Worm (Caenorhabditis elegans) whole organism, midembryonic: ENCODE results near the gene ltd-1.

Source experiments
- T22C8.4 ChIP-seq: fragments of 200-800 bp; sonication (Bioruptor generic); IDR thresholded peaks from 2 replicates; pipeline ENCODE4 v1.3.6; 2022; ENCODE audit warnings: missing genetic modification characterization, missing compliant biosample characterization
- cog-1 ChIP-seq: sonication (generic microtip); optimal IDR thresholded peaks from 2 replicates; lab custom pipeline; 2016; ENCODE audit warnings: missing genetic modification characterization, missing compliant biosample characterization
- flt-1 ChIP-seq: fragments of 200-800 bp; sonication (Bioruptor generic); IDR thresholded peaks from 2 replicates; pipeline ENCODE4 v1.3.6; 2022; ENCODE audit warnings: missing genetic modification characterization, missing compliant biosample characterization
- klf-2 ChIP-seq: fragments of 200-800 bp; sonication (Bioruptor generic); conservative IDR thresholded peaks from 2 replicates; pipeline ENCODE4 v1.3.6; 2022; ENCODE audit warnings: missing genetic modification reagents, missing genetic modification characterization, missing compliant biosample characterization
- med-1 ChIP-seq: sonication (generic microtip); optimal IDR thresholded peaks from 2 replicates; lab custom pipeline; 2017; ENCODE audit warnings: missing genetic modification characterization, mild to moderate bottlenecking, missing compliant biosample characterization, antibody characterized with exemption, missing genetic modification reagents; ENCODE audit not compliant: insufficient read depth
- ref-1 ChIP-seq: fragments of 200-800 bp; sonication (Bioruptor generic); conservative IDR thresholded peaks from 2 replicates; pipeline ENCODE4 v1.3.6; 2022; ENCODE audit warnings: missing genetic modification reagents, missing genetic modification characterization, missing compliant biosample characterization
- tab-1 ChIP-seq: fragments of 200-800 bp; sonication (Bioruptor generic); IDR thresholded peaks from 2 replicates; pipeline ENCODE4 v1.3.6; 2022; ENCODE audit warnings: missing genetic modification characterization, missing compliant biosample characterization
- ztf-23 ChIP-seq: fragments of 200-800 bp; sonication (Bioruptor generic); IDR thresholded peaks from 2 replicates; pipeline ENCODE4 v1.3.6; 2022; ENCODE audit warnings: missing genetic modification reagents, missing genetic modification characterization, missing compliant biosample characterization

ce11 chrII:8091528-8091927, 1.0 kb downstream of the ltd-1 start:
- no peak for TF ChIP-seq med-1
- TF ChIP-seq ref-1 (GFP tag; lab: Robert Waterston, UW) = no peak
- no peak for TF ChIP-seq cog-1 (tag; lab: Kevin White, UChicago)
- TF ChIP-seq ztf-23 (GFP tag; lab: Robert Waterston, UW) = no peak
- TF ChIP-seq flt-1 = no peak
- no peak for TF ChIP-seq klf-2
- TF ChIP-seq T22C8.4 (GFP tag; lab: Robert Waterston, UW) = no peak
- no peak for TF ChIP-seq tab-1
